Worm (Caenorhabditis elegans) whole organism, L4 larva: Measurements from ENCODE around the gene Y54F10AM.8.

Experiments
- F26F4.8 ChIP-seq: fragments of 200-800 bp; sonication (Bioruptor generic); conservative IDR thresholded peaks from 2 replicates; pipeline ENCODE4 v1.3.6; 2022; ENCODE audit warnings: missing genetic modification characterization, missing compliant biosample characterization
- F44E2.7 ChIP-seq: fragments of 200-800 bp; sonication (Bioruptor generic); IDR thresholded peaks from 2 replicates; pipeline ENCODE4 v2.1.2; 2022; ENCODE audit warnings: missing genetic modification characterization, missing compliant biosample characterization
- T26A8.4 ChIP-seq: fragments of 200-800 bp; sonication (Bioruptor generic); IDR thresholded peaks from 2 replicates; pipeline ENCODE4 v1.3.6; 2022; ENCODE audit warnings: missing genetic modification characterization, missing compliant biosample characterization
- Y5F2A.4 ChIP-seq: fragments of 200-800 bp; sonication (Bioruptor generic); optimal IDR thresholded peaks from 2 replicates; lab custom pipeline; 2018; ENCODE audit warnings: mild to moderate bottlenecking, missing genetic modification characterization, missing compliant biosample characterization
- ZK546.5 ChIP-seq, 2 experiments: sonication (generic microtip); optimal IDR thresholded peaks; 2 replicates each; lab custom pipeline; 2017; ENCODE audit warnings: missing biosample characterization in 2 of 2, missing genetic modification characterization in 2 of 2
- aha-1 ChIP-seq: fragments of 150-350 bp; peaks from one replicate; lab custom pipeline; 2014; ENCODE audit warnings: missing biosample characterization, missing genetic modification characterization
- aly-2 ChIP-seq: sonication (generic microtip); optimal IDR thresholded peaks from 2 replicates; lab custom pipeline; 2018; ENCODE audit warnings: missing biosample characterization, missing genetic modification characterization
- ama-1 ChIP-seq: fragments of 150-350 bp; optimal IDR thresholded peaks from 2 replicates; lab custom pipeline; 2014; ENCODE audit warnings: inconsistent platforms, mixed read lengths
- arid-1 ChIP-seq: fragments of 200-800 bp; sonication (Bioruptor generic); conservative IDR thresholded peaks from 2 replicates; pipeline ENCODE4 v1.3.6; 2022; ENCODE audit warnings: missing genetic modification reagents, missing genetic modification characterization, missing compliant biosample characterization
- ceh-20 ChIP-seq: fragments of 200-800 bp; sonication (Bioruptor generic); IDR thresholded peaks from 2 replicates; pipeline ENCODE4 v1.3.6; 2022; ENCODE audit warnings: missing genetic modification reagents, missing genetic modification characterization, missing compliant biosample characterization
- ceh-32 ChIP-seq: sonication (generic microtip); optimal IDR thresholded peaks from 2 replicates; lab custom pipeline; 2016; ENCODE audit warnings: mild to moderate bottlenecking, missing genetic modification characterization, missing compliant biosample characterization; ENCODE audit not compliant: poor library complexity
- ceh-62 ChIP-seq: sonication (generic microtip); optimal IDR thresholded peaks from 2 replicates; lab custom pipeline; 2017; ENCODE audit warnings: missing biosample characterization, missing genetic modification characterization
- ceh-82 ChIP-seq: sonication (generic microtip); optimal IDR thresholded peaks from 2 replicates; lab custom pipeline; 2017; ENCODE audit warnings: missing biosample characterization, missing genetic modification characterization
- cey-2 ChIP-seq: sonication (generic microtip); optimal IDR thresholded peaks from 3 replicates; lab custom pipeline; 2017; ENCODE audit warnings: missing genetic modification characterization, mild to moderate bottlenecking, missing compliant biosample characterization, antibody characterized with exemption, borderline replicate concordance; ENCODE audit not compliant: insufficient read depth
- daf-19 ChIP-seq: fragments of 200-800 bp; sonication (Bioruptor generic); conservative IDR thresholded peaks from 2 replicates; pipeline ENCODE4 v1.3.6; 2022; ENCODE audit warnings: missing genetic modification characterization, missing compliant biosample characterization
- dve-1 ChIP-seq: sonication (generic microtip); optimal IDR thresholded peaks from 2 replicates; lab custom pipeline; 2017; ENCODE audit warnings: antibody characterized with exemption, mild to moderate bottlenecking, missing genetic modification characterization, missing compliant biosample characterization; ENCODE audit not compliant: insufficient read depth
- egl-27 ChIP-seq: sonication (generic microtip); optimal IDR thresholded peaks from 3 replicates; lab custom pipeline; 2017; ENCODE audit warnings: missing biosample characterization, missing genetic modification reagents, missing genetic modification characterization
- hmg-1.1 ChIP-seq: fragments of 200-800 bp; sonication (Bioruptor generic); IDR thresholded peaks from 2 replicates; pipeline ENCODE4 v1.3.6; 2022; ENCODE audit warnings: missing genetic modification reagents, missing genetic modification characterization, missing compliant biosample characterization
- jun-1 ChIP-seq: fragments of 150-350 bp; optimal IDR thresholded peaks from 2 replicates; lab custom pipeline; 2014; ENCODE audit warnings: missing biosample characterization, missing genetic modification reagents, missing genetic modification characterization
- lim-7 ChIP-seq: fragments of 200-800 bp; sonication (Bioruptor generic); IDR thresholded peaks from 2 replicates; pipeline ENCODE4 v1.3.6; 2022; ENCODE audit warnings: missing genetic modification characterization, missing compliant biosample characterization
- lin-1 ChIP-seq: fragments of 200-800 bp; sonication (Bioruptor generic); IDR thresholded peaks from 2 replicates; pipeline ENCODE4 v1.3.6; 2022; ENCODE audit warnings: missing genetic modification reagents, missing genetic modification characterization, missing compliant biosample characterization
- lin-38 ChIP-seq: fragments of 200-800 bp; sonication (Bioruptor generic); IDR thresholded peaks from 2 replicates; pipeline ENCODE4 v1.3.6; 2022; ENCODE audit warnings: missing genetic modification reagents, missing genetic modification characterization, missing compliant biosample characterization
- lir-3 ChIP-seq: sonication (generic microtip); optimal IDR thresholded peaks from 2 replicates; lab custom pipeline; 2016; ENCODE audit warnings: mild to moderate bottlenecking, missing genetic modification characterization, missing compliant biosample characterization
- lsy-2 ChIP-seq, 2 experiments: fragments of 150-350 bp in 1 of 2; sonication (generic microtip) in 1 of 2; optimal IDR thresholded peaks; 2 replicates each; lab custom pipeline; 2014 to 2017; ENCODE audit warnings: missing biosample characterization in 2 of 2, missing genetic modification characterization in 2 of 2
- madf-5 ChIP-seq, 2 experiments: fragments of 200-800 bp; sonication (Bioruptor generic); IDR thresholded peaks; 2 replicates each; pipeline ENCODE4 v1.3.6; 2022; ENCODE audit warnings: missing compliant biosample characterization in 2 of 2, missing genetic modification characterization in 2 of 2
- mdl-1 ChIP-seq, 2 experiments: fragments of 150-350 bp in 1 of 2; sonication (generic microtip) in 1 of 2; optimal IDR thresholded peaks; 2 replicates each; lab custom pipeline; 2014 to 2017; ENCODE audit warnings: missing biosample characterization in 2 of 2, missing genetic modification characterization in 2 of 2
- mdt-29 ChIP-seq: fragments of 200-800 bp; sonication (Bioruptor generic); IDR thresholded peaks from 2 replicates; pipeline ENCODE4 v1.3.6; 2022; ENCODE audit warnings: missing genetic modification reagents, missing genetic modification characterization, missing compliant biosample characterization
- mep-1 ChIP-seq: fragments of 150-350 bp; sonication (generic microtip); optimal IDR thresholded peaks from 3 replicates; lab custom pipeline; 2014; ENCODE audit warnings: missing biosample characterization, missing genetic modification characterization
- nhr-10 ChIP-seq: fragments of 150-350 bp; optimal IDR thresholded peaks from 2 replicates; lab custom pipeline; 2014; ENCODE audit warnings: missing biosample characterization, missing genetic modification characterization
- nhr-11 ChIP-seq: fragments of 150-350 bp; optimal IDR thresholded peaks from 2 replicates; lab custom pipeline; 2014; ENCODE audit warnings: missing biosample characterization, missing genetic modification characterization
- nhr-111 ChIP-seq: fragments of 200-800 bp; sonication (Bioruptor generic); optimal IDR thresholded peaks from 2 replicates; lab custom pipeline; 2018; ENCODE audit warnings: mild to moderate bottlenecking, missing genetic modification characterization, missing compliant biosample characterization
- nhr-237 ChIP-seq: sonication (generic microtip); optimal IDR thresholded peaks from 2 replicates; lab custom pipeline; 2017; ENCODE audit warnings: missing biosample characterization, missing genetic modification characterization
- nhr-25 ChIP-seq: sonication (generic microtip); optimal IDR thresholded peaks from 2 replicates; lab custom pipeline; 2017; ENCODE audit warnings: missing genetic modification characterization, mild to moderate bottlenecking, missing compliant biosample characterization, antibody characterized with exemption, moderate library complexity, borderline replicate concordance; ENCODE audit not compliant: insufficient read depth
- nhr-41 ChIP-seq: fragments of 200-800 bp; sonication (Bioruptor generic); IDR thresholded peaks from 2 replicates; pipeline ENCODE4 v1.3.6; 2022; ENCODE audit warnings: missing genetic modification reagents, missing genetic modification characterization, missing compliant biosample characterization
- nhr-42 ChIP-seq: fragments of 200-800 bp; sonication (Bioruptor generic); IDR thresholded peaks from 2 replicates; pipeline ENCODE4 v1.3.6; 2022; ENCODE audit warnings: missing genetic modification characterization, missing compliant biosample characterization
- nhr-48 ChIP-seq: sonication (generic microtip); optimal IDR thresholded peaks from 2 replicates; lab custom pipeline; 2016; ENCODE audit warnings: mild to moderate bottlenecking, missing genetic modification characterization, missing compliant biosample characterization
- nhr-6 ChIP-seq: fragments of 150-350 bp; optimal IDR thresholded peaks from 2 replicates; lab custom pipeline; 2014; ENCODE audit warnings: missing biosample characterization, missing genetic modification characterization
- nhr-76 ChIP-seq: fragments of 150-350 bp; optimal IDR thresholded peaks from 2 replicates; lab custom pipeline; 2014; ENCODE audit warnings: missing biosample characterization, missing genetic modification characterization
- nhr-77 ChIP-seq: fragments of 150-350 bp; optimal IDR thresholded peaks from 2 replicates; lab custom pipeline; 2014; ENCODE audit warnings: missing biosample characterization, missing genetic modification characterization
- php-3 ChIP-seq: fragments of 200-800 bp; sonication (Bioruptor generic); IDR thresholded peaks from 2 replicates; pipeline ENCODE4 v1.3.6; 2022; ENCODE audit warnings: missing genetic modification reagents, missing genetic modification characterization, missing compliant biosample characterization
- pqm-1 ChIP-seq: sonication (generic microtip); optimal IDR thresholded peaks from 2 replicates; lab custom pipeline; 2017; ENCODE audit warnings: missing biosample characterization, missing genetic modification characterization
- rbr-2 ChIP-seq: sonication (generic microtip); optimal IDR thresholded peaks from 2 replicates; lab custom pipeline; 2016; ENCODE audit warnings: missing genotype, missing genetic modification characterization, missing compliant biosample characterization
- sdz-12 ChIP-seq: fragments of 200-800 bp; sonication (Bioruptor generic); optimal IDR thresholded peaks from 2 replicates; lab custom pipeline; 2018; ENCODE audit warnings: mild to moderate bottlenecking, missing genetic modification characterization, missing compliant biosample characterization
- snpc-1.2 ChIP-seq: fragments of 200-800 bp; sonication (Bioruptor generic); IDR thresholded peaks from 2 replicates; pipeline ENCODE4 v1.3.6; 2022; ENCODE audit warnings: missing genetic modification reagents, missing genetic modification characterization, missing compliant biosample characterization
- spr-1 ChIP-seq: sonication (generic microtip); optimal IDR thresholded peaks from 2 replicates; lab custom pipeline; 2016; ENCODE audit warnings: mild to moderate bottlenecking, missing genetic modification characterization, missing compliant biosample characterization
- vab-7 ChIP-seq: fragments of 200-800 bp; sonication (Bioruptor generic); IDR thresholded peaks from 2 replicates; pipeline ENCODE4 v1.3.6; 2022; ENCODE audit warnings: missing genetic modification reagents, missing genetic modification characterization, missing compliant biosample characterization
- zfp-2 ChIP-seq: sonication (generic microtip); optimal IDR thresholded peaks from 2 replicates; lab custom pipeline; 2016; ENCODE audit warnings: mild to moderate bottlenecking, missing genetic modification characterization, missing compliant biosample characterization

Gene Y54F10AM.8

ce11 chrIII:2532716-2533115, 24.9 kb upstream of the Y54F10AM.8 start (continued):
- peak; percentile 41 to 63 for TF ChIP-seq lsy-2 (tag; optimal IDR thresholded peaks at IDR 0.05; lab: Kevin White, UChicago)
- TF ChIP-seq hmg-1.1 (GFP tag; lab: Robert Waterston, UW), result peak; percentile 31; the same call in 1 of the 2 replicates
- TF ChIP-seq rbr-2 (tag; lab: Kevin White, UChicago), result peak; percentile 65
- TF ChIP-seq mdl-1 (tag; optimal IDR thresholded peaks at IDR 0.05; lab: Kevin White, UChicago), result peak in 1 of 2 experiments; percentile 45
- TF ChIP-seq Y5F2A.4 (GFP tag; lab: Kevin White, UChicago), result no peak
- TF ChIP-seq mep-1 (tag; lab: Kevin White, UChicago), result peak; percentile 44
- no peak for TF ChIP-seq dve-1

- TF ChIP-seq aha-1 (tag; lab: Kevin White, UChicago), result peak; percentile 27
- no peak for TF ChIP-seq F44E2.7 (GFP tag; lab: Robert Waterston, UW)
Measured at ce11 chrIII:2530313-2530712, 22.5 kb upstream of the Y54F10AM.8 start, which contains the start of gene cone-1. cone-1 (plus strand) TSS chrIII:2530613.

ce11 chrIII:2528621-2529113, 20.9 kb upstream of the Y54F10AM.8 start, which contains the start of the genes Y54F10AM.15, rbc-2 and ndua-8:
Y54F10AM.15 (minus strand) TSS chrIII:2528679.
rbc-2 (minus strand) TSS chrIII:2528689.
ndua-8 (plus strand) TSS chrIII:2529063.
- TF ChIP-seq spr-1 (tag; lab: Kevin White, UChicago) (peak; percentile 37), egl-27 (tag; lab: Kevin White, UChicago) (no peak), madf-5 (GFP tag; IDR thresholded peaks at IDR 0.05; lab: Robert Waterston, UW) (no peak), vab-7 (GFP tag; lab: Robert Waterston, UW) (0 out of 2 replicates have a peak, but pooled peaks have one; percentile 18), arid-1 (GFP tag; lab: Robert Waterston, UW) (no peak; the same call in 1 of the 2 replicates), jun-1 (tag; lab: Kevin White, UChicago) (no peak), nhr-41 (no peak), ceh-62 (tag; lab: Kevin White, UChicago) (no peak), ceh-20 (GFP tag; lab: Robert Waterston, UW) (peak; percentile 58; the same call in 1 of the 2 replicates), cey-2 (tag; lab: Kevin White, UChicago) (no peak), lim-7 (no peak), php-3 (GFP tag; lab: Robert Waterston, UW) (0 out of 2 replicates have a peak, but pooled peaks have one; percentile 33), sdz-12 (GFP tag; lab: Kevin White, UChicago) (no peak), nhr-11 (tag; lab: Kevin White, UChicago) (peak; percentile 78), mdt-29 (0 out of 2 replicates have a peak, but pooled peaks have one; percentile 26), zfp-2 (tag; lab: Kevin White, UChicago) (peak; percentile 84), nhr-76 (no peak), daf-19 (GFP tag; lab: Robert Waterston, UW) (no peak), ceh-32 (tag; lab: Kevin White, UChicago) (no peak), hmg-1.1 (GFP tag; lab: Robert Waterston, UW) (peak; percentile 85), ama-1 (lab: Kevin White, UChicago) (peak; percentile 23), ceh-82 (no peak), lin-1 (GFP tag; lab: Robert Waterston, UW) (no peak), nhr-77 (tag; lab: Kevin White, UChicago) (peak; percentile 95), nhr-48 (tag; lab: Kevin White, UChicago) (no peak), nhr-111 (GFP tag; lab: Kevin White, UChicago) (no peak), F26F4.8 (GFP tag; lab: Robert Waterston, UW) (no peak), ZK546.5 (tag; optimal IDR thresholded peaks at IDR 0.05; lab: Kevin White, UChicago) (peak in 1 of 2 experiments; percentile 64), nhr-237 (tag; lab: Kevin White, UChicago) (no peak), rbr-2 (tag; lab: Kevin White, UChicago) (peak; percentile 84), T26A8.4 (peak; percentile 90), nhr-6 (tag; lab: Kevin White, UChicago) (peak; percentile 72), pqm-1 (tag; lab: Kevin White, UChicago) (peak; percentile 25), mep-1 (tag; lab: Kevin White, UChicago) (peak; percentile 98), nhr-25 (peak; percentile 75), lin-38 (peak; percentile 86), aly-2 (tag; lab: Kevin White, UChicago) (no peak), lir-3 (tag; lab: Kevin White, UChicago) (no peak), nhr-10 (no peak), snpc-1.2 (0 out of 2 replicates have a peak, but pooled peaks have one; percentile 34), nhr-42 (GFP tag; lab: Robert Waterston, UW) (no peak)
